Worm (Caenorhabditis elegans) whole organism, mixed stage, embryonic: ENCODE results near the gene C05B5.16.

Experiments
- blmp-1 ChIP-seq: fragments of 150-350 bp; optimal IDR thresholded peaks from 2 replicates; lab custom pipeline; 2014; ENCODE audit warnings: missing biosample characterization, missing genetic modification characterization
- ceh-39 ChIP-seq: fragments of 150-350 bp; optimal IDR thresholded peaks from 2 replicates; lab custom pipeline; 2014; ENCODE audit warnings: missing biosample characterization, missing genetic modification characterization
- ceh-43 ChIP-seq: fragments of 200-800 bp; sonication (Bioruptor generic); optimal IDR thresholded peaks from 2 replicates; lab custom pipeline; 2018; ENCODE audit warnings: mild to moderate bottlenecking, missing genetic modification characterization, moderate library complexity, missing compliant biosample characterization
- ceh-83 ChIP-seq: fragments of 200-800 bp; sonication (Bioruptor generic); optimal IDR thresholded peaks from 2 replicates; lab custom pipeline; 2018; ENCODE audit warnings: mild to moderate bottlenecking, missing genetic modification characterization, missing compliant biosample characterization
- ces-1 ChIP-seq: fragments of 150-350 bp; optimal IDR thresholded peaks from 2 replicates; lab custom pipeline; 2014; ENCODE audit warnings: missing biosample characterization, missing genetic modification reagents, missing genetic modification characterization
- cnd-1 ChIP-seq: fragments of 200-800 bp; sonication (Bioruptor generic); optimal IDR thresholded peaks from 2 replicates; lab custom pipeline; 2018; ENCODE audit warnings: mild to moderate bottlenecking, missing genetic modification characterization, missing compliant biosample characterization
- elt-1 ChIP-seq: sonication (generic microtip); optimal IDR thresholded peaks from 2 replicates; lab custom pipeline; 2017; ENCODE audit warnings: missing genetic modification characterization, mild to moderate bottlenecking, missing compliant biosample characterization, antibody characterized with exemption, moderate library complexity, borderline replicate concordance; ENCODE audit not compliant: insufficient read depth
- elt-3 ChIP-seq: fragments of 150-350 bp; optimal IDR thresholded peaks from 2 replicates; lab custom pipeline; 2014; ENCODE audit warnings: missing biosample characterization, missing genetic modification characterization
- flh-1 ChIP-seq: fragments of 200-800 bp; sonication (Bioruptor generic); optimal IDR thresholded peaks from 2 replicates; lab custom pipeline; 2018; ENCODE audit warnings: mild to moderate bottlenecking, missing genetic modification characterization, moderate library complexity, missing compliant biosample characterization
- lin-32 ChIP-seq: fragments of 200-800 bp; sonication (Bioruptor generic); optimal IDR thresholded peaks from 2 replicates; lab custom pipeline; 2018; ENCODE audit warnings: mild to moderate bottlenecking, missing genetic modification characterization, missing compliant biosample characterization
- lsy-2 ChIP-seq: fragments of 150-350 bp; optimal IDR thresholded peaks from 2 replicates; lab custom pipeline; 2014; ENCODE audit warnings: missing biosample characterization, missing genetic modification characterization
- mep-1 ChIP-seq: fragments of 150-350 bp; optimal IDR thresholded peaks from 2 replicates; lab custom pipeline; 2017; ENCODE audit warnings: missing biosample characterization, missing genetic modification reagents, missing genetic modification characterization, inconsistent platforms
- mls-2 ChIP-seq: sonication (generic microtip); optimal IDR thresholded peaks from 2 replicates; lab custom pipeline; 2016; ENCODE audit warnings: mild to moderate bottlenecking, missing genetic modification characterization, moderate library complexity, missing compliant biosample characterization
- nhr-12 ChIP-seq: fragments of 150-350 bp; optimal IDR thresholded peaks from 2 replicates; lab custom pipeline; 2014; ENCODE audit warnings: missing biosample characterization, missing genetic modification characterization
- nhr-2 ChIP-seq: fragments of 150-350 bp; optimal IDR thresholded peaks from 2 replicates; lab custom pipeline; 2014; ENCODE audit warnings: missing biosample characterization, missing genetic modification characterization
- nhr-237 ChIP-seq: fragments of 150-350 bp; optimal IDR thresholded peaks from 2 replicates; lab custom pipeline; 2014; ENCODE audit warnings: missing biosample characterization, missing genetic modification characterization
- nhr-76 ChIP-seq: sonication (generic microtip); optimal IDR thresholded peaks from 2 replicates; lab custom pipeline; 2017; ENCODE audit warnings: missing biosample characterization, missing genetic modification characterization
- pha-4 ChIP-seq: fragments of 150-350 bp; optimal IDR thresholded peaks from 2 replicates; lab custom pipeline; 2018; ENCODE audit warnings: missing biosample characterization, missing genetic modification reagents, missing genetic modification characterization
- snpc-4 ChIP-seq: fragments of 150-350 bp; optimal IDR thresholded peaks from 2 replicates; lab custom pipeline; 2014; ENCODE audit warnings: missing biosample characterization, missing genetic modification characterization
- sptf-1 ChIP-seq: sonication (generic microtip); optimal IDR thresholded peaks from 2 replicates; lab custom pipeline; 2017; ENCODE audit warnings: mild to moderate bottlenecking, missing genetic modification characterization, moderate library complexity, missing compliant biosample characterization
- unc-39 ChIP-seq: fragments of 150-350 bp; optimal IDR thresholded peaks from 2 replicates; lab custom pipeline; 2014; ENCODE audit warnings: missing biosample characterization, missing genetic modification characterization
- unc-62 ChIP-seq: fragments of 150-350 bp; optimal IDR thresholded peaks from 2 replicates; lab custom pipeline; 2014; ENCODE audit warnings: missing biosample characterization, missing genetic modification reagents, missing genetic modification characterization
- zip-8 ChIP-seq: fragments of 150-350 bp; optimal IDR thresholded peaks from 2 replicates; lab custom pipeline; 2014; ENCODE audit warnings: missing biosample characterization, missing genetic modification characterization
- ztf-11 ChIP-seq: fragments of 150-350 bp; optimal IDR thresholded peaks from 2 replicates; lab custom pipeline; 2014; ENCODE audit warnings: missing biosample characterization, missing genetic modification characterization

Gene C05B5.16

ce11 chrIII:10012136-10012535, at the start of gene C05B5.16:
C05B5.16 (plus strand) TSS chrIII:10012436.
- TF ChIP-seq snpc-4 (tag; lab: Kevin White, UChicago), result no peak
- TF ChIP-seq nhr-2 (tag; lab: Kevin White, UChicago), result no peak
- no peak for TF ChIP-seq ceh-43
- no peak for TF ChIP-seq sptf-1 (tag; lab: Kevin White, UChicago)
- no peak for TF ChIP-seq mls-2 (tag; lab: Kevin White, UChicago)
- no peak for TF ChIP-seq flh-1 (GFP tag; lab: Kevin White, UChicago)
- TF ChIP-seq, all 35 proteins: peak for 0

ce11 chrIII:9963447-9963846, 48.8 kb upstream of the C05B5.16 start:
- no peak for TF ChIP-seq blmp-1 (tag; lab: Kevin White, UChicago)
- peak; percentile 97 for TF ChIP-seq zip-8 (tag; lab: Kevin White, UChicago)

ce11 chrIII:9964416-9964815, 47.8 kb upstream of the C05B5.16 start:
- TF ChIP-seq elt-3 (no peak), ces-1 (GFP tag; lab: Kevin White, UChicago) (no peak), ceh-39 (tag; lab: Kevin White, UChicago) (no peak), ztf-11 (tag; lab: Kevin White, UChicago) (no peak)
- TF ChIP-seq, all 35 proteins: peak for 0

- TF ChIP-seq cnd-1, result peak; percentile 13
- TF ChIP-seq mls-2 (tag; lab: Kevin White, UChicago), result peak; percentile 12
- TF ChIP-seq nhr-237 (tag; lab: Kevin White, UChicago), result peak; percentile 8
- peak; percentile 92 for TF ChIP-seq nhr-2 (tag; lab: Kevin White, UChicago)
- TF ChIP-seq lin-32 (GFP tag; lab: Kevin White, UChicago), result no peak
- TF ChIP-seq mep-1 (tag; lab: Kevin White, UChicago), result no peak
- TF ChIP-seq zip-8 (tag; lab: Kevin White, UChicago), result peak; percentile 99
- TF ChIP-seq ceh-43, result peak; percentile 32
- peak; percentile 65 for TF ChIP-seq unc-62 (GFP tag; lab: Kevin White, UChicago)
Measured at ce11 chrIII:9965444-9965843, 46.8 kb upstream of the C05B5.16 start.

- TF ChIP-seq pha-4 (tag; lab: Kevin White, UChicago) (no peak), cnd-1 (no peak), lin-32 (GFP tag; lab: Kevin White, UChicago) (no peak), blmp-1 (tag; lab: Kevin White, UChicago) (no peak), nhr-2 (tag; lab: Kevin White, UChicago) (peak; percentile 77), mls-2 (tag; lab: Kevin White, UChicago) (no peak)
Measured at ce11 chrIII:9969371-9969770, 42.9 kb upstream of the C05B5.16 start.

- peak; percentile 66 for TF ChIP-seq ces-1 (GFP tag; lab: Kevin White, UChicago)
- no peak for TF ChIP-seq mls-2 (tag; lab: Kevin White, UChicago)
Measured at ce11 chrIII:9972192-9972811, 39.9 kb upstream of the C05B5.16 start.

- TF ChIP-seq unc-39 (no peak), mls-2 (tag; lab: Kevin White, UChicago) (no peak), nhr-12 (tag; lab: Kevin White, UChicago) (no peak), ceh-83 (GFP tag; lab: Kevin White, UChicago) (no peak), elt-1 (tag; lab: Kevin White, UChicago) (no peak)
Measured at ce11 chrIII:9973765-9974164, 38.5 kb upstream of the C05B5.16 start, which contains the start of gene R10E12.2. R10E12.2 (minus strand) TSS chrIII:9973865.

ce11 chrIII:9982119-9982642, 30.1 kb upstream of the C05B5.16 start:
- peak; percentile 55 for TF ChIP-seq unc-62 (GFP tag; lab: Kevin White, UChicago)
- TF ChIP-seq sptf-1 (tag; lab: Kevin White, UChicago), result no peak
- TF ChIP-seq elt-1 (tag; lab: Kevin White, UChicago), result no peak
- TF ChIP-seq ceh-43, result no peak
- TF ChIP-seq ceh-39 (tag; lab: Kevin White, UChicago), result no peak
- no peak for TF ChIP-seq nhr-76 (tag; lab: Kevin White, UChicago)
- peak; percentile 64 for TF ChIP-seq ces-1 (GFP tag; lab: Kevin White, UChicago)
- TF ChIP-seq lsy-2 (tag; lab: Kevin White, UChicago), result no peak
- no peak for TF ChIP-seq elt-3
